Worm (Caenorhabditis elegans): ENCODE results near the gene col-120.

DNA sequence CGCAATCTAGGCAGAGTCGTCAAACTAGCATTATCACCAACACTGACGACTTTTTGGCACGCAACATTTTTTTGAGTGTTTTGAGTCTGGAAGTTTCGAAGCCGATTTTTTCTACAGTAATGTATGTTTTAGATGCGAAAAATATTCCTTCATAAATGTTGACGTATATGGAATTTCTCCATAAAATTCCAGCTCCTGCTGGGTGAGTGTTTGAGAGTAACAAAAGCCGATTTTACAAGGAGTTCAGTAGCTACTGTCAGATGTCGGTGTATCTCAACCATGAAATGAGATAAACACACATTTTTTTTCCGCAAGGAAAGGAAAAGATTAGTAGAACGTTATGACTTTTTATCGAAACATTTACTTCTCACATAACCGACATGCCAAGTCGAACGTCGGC, 46.8 kb downstream of the col-120 start:
- no peak for TF ChIP-seq nhr-237 (tag; optimal IDR thresholded peaks at IDR 0.05)
- TF ChIP-seq ztf-11 (tag; optimal IDR thresholded peaks at IDR 0.05): no peak
